Worm (Caenorhabditis elegans) whole organism, L2 larva: ENCODE results near the gene K08H2.5.

ENCODE experiments used
- C34F6.9 ChIP-seq: fragments of 150-350 bp; optimal IDR thresholded peaks from 2 replicates; lab custom pipeline; 2014; ENCODE audit warnings: missing biosample characterization, missing genetic modification characterization
- F13H6.1 ChIP-seq: sonication (generic microtip); optimal IDR thresholded peaks from 2 replicates; lab custom pipeline; 2016; ENCODE audit warnings: missing genetic modification characterization, missing compliant biosample characterization
- R02D3.7 ChIP-seq: fragments of 150-350 bp; optimal IDR thresholded peaks from 2 replicates; lab custom pipeline; 2014; ENCODE audit warnings: missing biosample characterization, missing genetic modification characterization
- Y55F3AM.14 ChIP-seq: fragments of 200-800 bp; sonication (Bioruptor generic); optimal IDR thresholded peaks from 2 replicates; lab custom pipeline; 2018; ENCODE audit warnings: mild to moderate bottlenecking, missing genetic modification characterization, missing compliant biosample characterization
- ZK546.5 ChIP-seq: sonication (generic microtip); optimal IDR thresholded peaks from 2 replicates; lab custom pipeline; 2017; ENCODE audit warnings: missing biosample characterization, missing genetic modification characterization
- alr-1 ChIP-seq: fragments of 150-350 bp; optimal IDR thresholded peaks from 2 replicates; lab custom pipeline; 2014; ENCODE audit warnings: missing biosample characterization, missing genetic modification characterization
- aly-2 ChIP-seq: fragments of 150-350 bp; optimal IDR thresholded peaks from 2 replicates; lab custom pipeline; 2014; ENCODE audit warnings: missing biosample characterization, missing genetic modification characterization
- ama-1 ChIP-seq: fragments of 150-350 bp; optimal IDR thresholded peaks from 2 replicates; lab custom pipeline; 2018; ENCODE audit warnings: inconsistent platforms
- ceh-82 ChIP-seq: fragments of 150-350 bp; optimal IDR thresholded peaks from 2 replicates; lab custom pipeline; 2014; ENCODE audit warnings: missing biosample characterization, missing genetic modification characterization
- crh-2 ChIP-seq: sonication (generic microtip); optimal IDR thresholded peaks from 2 replicates; lab custom pipeline; 2017; ENCODE audit warnings: missing biosample characterization, missing genetic modification characterization
- dmd-4 ChIP-seq: sonication (generic microtip); optimal IDR thresholded peaks from 2 replicates; lab custom pipeline; 2017; ENCODE audit warnings: missing biosample characterization, missing genetic modification characterization
- elt-1 ChIP-seq: fragments of 150-350 bp; optimal IDR thresholded peaks from 2 replicates; lab custom pipeline; 2014; ENCODE audit warnings: missing biosample characterization, missing genetic modification characterization
- elt-3 ChIP-seq: sonication (generic microtip); optimal IDR thresholded peaks from 2 replicates; lab custom pipeline; 2017; ENCODE audit warnings: missing biosample characterization, missing genetic modification characterization
- fos-1 ChIP-seq: fragments of 150-350 bp; optimal IDR thresholded peaks from 2 replicates; lab custom pipeline; 2014; ENCODE audit warnings: missing biosample characterization, missing genetic modification characterization
- lin-11 ChIP-seq: fragments of 150-350 bp; sonication (generic microtip); optimal IDR thresholded peaks from 2 replicates; lab custom pipeline; 2014; ENCODE audit warnings: missing biosample characterization, missing genetic modification characterization, inconsistent platforms, mixed read lengths
- lin-13 ChIP-seq: fragments of 150-350 bp; optimal IDR thresholded peaks from 2 replicates; lab custom pipeline; 2014; ENCODE audit warnings: missing biosample characterization, missing genetic modification reagents, missing genetic modification characterization
- lin-39 ChIP-seq: fragments of 150-350 bp; optimal IDR thresholded peaks from 2 replicates; lab custom pipeline; 2014; ENCODE audit warnings: missing biosample characterization, missing genetic modification reagents, missing genetic modification characterization
- lsy-2 ChIP-seq, 2 experiments: fragments of 150-350 bp in 1 of 2; sonication (generic microtip) in 1 of 2; optimal IDR thresholded peaks; 2 replicates each; lab custom pipeline; 2014 to 2017; ENCODE audit warnings: missing biosample characterization in 2 of 2, missing genetic modification characterization in 2 of 2
- mab-5 ChIP-seq: fragments of 150-350 bp; optimal IDR thresholded peaks from 2 replicates; lab custom pipeline; 2014; ENCODE audit warnings: missing biosample characterization, missing genetic modification characterization
- mbf-1 ChIP-seq: sonication (generic microtip); optimal IDR thresholded peaks from 2 replicates; lab custom pipeline; 2017; ENCODE audit warnings: missing biosample characterization, missing genetic modification characterization
- mdl-1 ChIP-seq, 2 experiments: fragments of 150-350 bp in 1 of 2; sonication (generic microtip) in 1 of 2; optimal IDR thresholded peaks; 2 replicates each; lab custom pipeline; 2017; ENCODE audit warnings: missing biosample characterization in 2 of 2, missing genetic modification characterization in 2 of 2
- nhr-12 ChIP-seq: fragments of 150-350 bp; optimal IDR thresholded peaks from 2 replicates; lab custom pipeline; 2014; ENCODE audit warnings: missing biosample characterization, missing genetic modification characterization
- nhr-129 ChIP-seq: fragments of 150-350 bp; optimal IDR thresholded peaks from 2 replicates; lab custom pipeline; 2014; ENCODE audit warnings: missing biosample characterization, missing genetic modification characterization
- nhr-21 ChIP-seq: fragments of 150-350 bp; optimal IDR thresholded peaks from 2 replicates; lab custom pipeline; 2014; ENCODE audit warnings: missing biosample characterization, missing genetic modification characterization
- nhr-23 ChIP-seq: fragments of 150-350 bp; optimal IDR thresholded peaks from 2 replicates; lab custom pipeline; 2014; ENCODE audit warnings: missing biosample characterization, missing genetic modification reagents, missing genetic modification characterization
- nhr-237 ChIP-seq: fragments of 150-350 bp; optimal IDR thresholded peaks from 2 replicates; lab custom pipeline; 2014; ENCODE audit warnings: missing biosample characterization, missing genetic modification characterization
- nhr-25 ChIP-seq: fragments of 150-350 bp; sonication (generic microtip); optimal IDR thresholded peaks from 3 replicates; lab custom pipeline; 2014; ENCODE audit warnings: missing biosample characterization, missing genetic modification characterization
- nhr-6 ChIP-seq: fragments of 150-350 bp; optimal IDR thresholded peaks from 2 replicates; lab custom pipeline; 2014; ENCODE audit warnings: missing biosample characterization, missing genetic modification characterization
- nhr-77 ChIP-seq: fragments of 150-350 bp; optimal IDR thresholded peaks from 2 replicates; lab custom pipeline; 2014; ENCODE audit warnings: missing biosample characterization, missing genetic modification characterization
- peb-1 ChIP-seq: fragments of 150-350 bp; optimal IDR thresholded peaks from 2 replicates; lab custom pipeline; 2014; ENCODE audit warnings: missing biosample characterization, missing genetic modification characterization
- sem-4 ChIP-seq: fragments of 150-350 bp; optimal IDR thresholded peaks from 2 replicates; lab custom pipeline; 2014; ENCODE audit warnings: missing biosample characterization, missing genetic modification reagents, missing genetic modification characterization
- skn-1 ChIP-seq: sonication (generic microtip); optimal IDR thresholded peaks from 2 replicates; lab custom pipeline; 2017; ENCODE audit warnings: missing biosample characterization, missing genetic modification characterization
- sma-3 ChIP-seq: sonication (generic microtip); optimal IDR thresholded peaks from 2 replicates; lab custom pipeline; 2016; ENCODE audit warnings: missing genetic modification reagents, missing genetic modification characterization, missing compliant biosample characterization
- sma-9 ChIP-seq, 2 experiments: fragments of 150-350 bp in 1 of 2; sonication (generic microtip) in 1 of 2; optimal IDR thresholded peaks; 2 replicates each; lab custom pipeline; 2014 to 2016; ENCODE audit warnings: missing genetic modification characterization in 2 of 2, mild to moderate bottlenecking in 1 of 2, missing biosample characterization in 1 of 2, missing compliant biosample characterization in 1 of 2, missing genetic modification reagents in 1 of 2, moderate library complexity in 1 of 2
- snpc-4 ChIP-seq: fragments of 150-350 bp; optimal IDR thresholded peaks from 2 replicates; lab custom pipeline; 2014; ENCODE audit warnings: missing biosample characterization, missing genetic modification characterization
- unc-39 ChIP-seq: fragments of 150-350 bp; optimal IDR thresholded peaks from 2 replicates; lab custom pipeline; 2014; ENCODE audit warnings: missing biosample characterization, missing genetic modification characterization
- unc-55 ChIP-seq: fragments of 150-350 bp; sonication (generic microtip); optimal IDR thresholded peaks from 3 replicates; lab custom pipeline; 2014; ENCODE audit warnings: missing biosample characterization, missing genetic modification reagents, missing genetic modification characterization
- zag-1 ChIP-seq: fragments of 150-350 bp; optimal IDR thresholded peaks from 2 replicates; lab custom pipeline; 2014; ENCODE audit warnings: missing biosample characterization, missing genetic modification characterization
- ztf-1 ChIP-seq: fragments of 200-800 bp; sonication (Bioruptor generic); conservative IDR thresholded peaks from 2 replicates; pipeline ENCODE4 v1.3.6; 2022; ENCODE audit warnings: missing genetic modification characterization, missing compliant biosample characterization

K08H2.5 gene

DNA sequence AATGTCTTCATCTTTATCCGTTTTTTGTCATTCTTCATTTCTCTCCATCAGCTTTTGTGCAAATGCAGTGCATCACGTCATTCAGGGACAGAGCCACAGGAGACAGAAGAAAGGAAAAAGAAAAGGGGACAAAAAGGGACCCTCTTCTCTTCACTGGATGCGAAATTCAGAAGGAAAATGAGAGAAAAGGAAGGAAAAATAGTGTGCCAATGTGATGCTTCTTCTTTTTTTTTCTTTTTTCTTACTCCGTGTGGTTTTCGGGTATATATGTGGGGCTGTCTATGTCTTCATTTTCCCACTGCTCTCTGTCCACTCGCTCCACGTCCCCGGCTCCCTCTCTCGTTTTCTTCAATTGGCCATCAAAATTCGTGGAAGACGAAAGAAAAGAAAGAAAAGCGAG is 31.7 kb downstream of the K08H2.5 start:
- TF ChIP-seq unc-55 (GFP tag; lab: Kevin White, UChicago) (peak; percentile 77), nhr-21 (tag; lab: Kevin White, UChicago) (no peak), dmd-4 (no peak), ceh-82 (no peak), elt-3 (tag; lab: Kevin White, UChicago) (no peak), elt-1 (no peak), nhr-6 (tag; lab: Kevin White, UChicago) (peak; percentile 28), nhr-23 (tag; lab: Kevin White, UChicago) (no peak), F13H6.1 (peak; percentile 68), lsy-2 (tag; optimal IDR thresholded peaks at IDR 0.05; lab: Kevin White, UChicago) (peak; percentile 4 to 67), fos-1 (tag; lab: Kevin White, UChicago) (no peak), ztf-1 (no peak), peb-1 (no peak), nhr-237 (tag; lab: Kevin White, UChicago) (no peak), sma-9 (GFP tag; optimal IDR thresholded peaks at IDR 0.05; lab: Kevin White, UChicago) (peak; percentile 71), sma-9 (tag; optimal IDR thresholded peaks at IDR 0.05; lab: Kevin White, UChicago) (no peak), ama-1 (lab: Kevin White, UChicago) (no peak), alr-1 (tag; lab: Kevin White, UChicago) (no peak), ZK546.5 (tag; lab: Kevin White, UChicago) (no peak), zag-1 (tag; lab: Kevin White, UChicago) (peak; percentile 89), aly-2 (no peak), nhr-25 (tag; lab: Kevin White, UChicago) (no peak), mbf-1 (tag; lab: Kevin White, UChicago) (no peak), unc-39 (tag; lab: Kevin White, UChicago) (no peak), mdl-1 (tag; optimal IDR thresholded peaks at IDR 0.05; lab: Kevin White, UChicago) (peak in 1 of 2 experiments; percentile 45), C34F6.9 (peak; percentile 68), crh-2 (peak; percentile 46), mab-5 (tag; lab: Kevin White, UChicago) (no peak), snpc-4 (tag; lab: Kevin White, UChicago) (no peak), sem-4 (peak; percentile 44), Y55F3AM.14 (GFP tag; lab: Kevin White, UChicago) (peak; percentile 79), lin-13 (GFP tag; lab: Kevin White, UChicago) (no peak), lin-11 (tag; lab: Kevin White, UChicago) (peak; percentile 4), skn-1 (tag; lab: Kevin White, UChicago) (no peak), nhr-77 (no peak), lin-39 (tag; lab: Kevin White, UChicago) (peak; percentile 31), sma-3 (GFP tag; lab: Kevin White, UChicago) (no peak), R02D3.7 (no peak), nhr-129 (tag; lab: Kevin White, UChicago) (peak; percentile 79), nhr-12 (no peak)

DNA sequence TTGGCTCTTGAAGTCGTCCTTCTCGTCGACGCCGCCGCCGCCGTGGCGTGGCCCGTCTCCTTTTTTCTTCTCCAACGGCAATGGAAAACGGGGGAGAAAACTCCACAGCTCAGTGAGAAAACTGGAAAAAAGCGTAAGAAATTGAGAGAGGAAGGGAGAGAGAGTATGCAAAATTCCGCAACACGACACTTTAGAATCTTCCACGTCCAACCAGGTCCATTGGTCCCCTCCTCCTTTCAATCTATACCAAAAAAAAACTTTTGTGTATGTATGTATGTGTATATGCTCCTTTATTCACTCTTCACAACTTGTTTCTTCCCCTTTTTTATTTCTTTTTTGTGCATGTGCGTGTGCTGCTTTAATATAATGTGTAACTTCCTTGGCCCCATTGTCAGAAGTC is 33.1 kb downstream of the K08H2.5 start:
- no peak for TF ChIP-seq sma-3 (GFP tag; lab: Kevin White, UChicago)
- TF ChIP-seq lsy-2 (tag; optimal IDR thresholded peaks at IDR 0.05; lab: Kevin White, UChicago), result peak in 1 of 2 experiments; percentile 5
- TF ChIP-seq unc-55 (GFP tag; lab: Kevin White, UChicago), result peak; percentile 19

DNA sequence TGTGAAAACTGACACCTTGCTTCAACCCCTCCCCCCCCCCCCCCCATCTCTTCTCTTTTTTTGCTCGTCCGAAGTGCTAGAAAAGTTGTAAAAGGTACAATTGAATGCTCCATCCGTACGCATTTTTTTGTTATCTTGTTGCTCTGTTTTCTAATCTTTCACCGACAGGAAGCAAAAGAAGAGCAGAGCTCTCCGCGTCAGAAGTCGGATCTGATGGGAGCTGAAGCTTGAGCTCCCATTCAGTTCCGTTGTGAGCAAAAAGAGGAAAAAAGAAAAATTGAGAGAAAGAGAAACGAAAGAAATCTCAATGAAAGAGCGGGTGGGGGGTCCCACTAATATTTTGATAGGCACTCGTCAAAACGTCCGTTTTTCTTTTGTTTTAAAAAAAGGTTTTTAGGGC is 35.2 kb downstream of the K08H2.5 start:
- no peak for TF ChIP-seq mbf-1 (tag; lab: Kevin White, UChicago)
- peak; percentile 66 for TF ChIP-seq Y55F3AM.14 (GFP tag; lab: Kevin White, UChicago)
- TF ChIP-seq C34F6.9, result peak; percentile 18
- TF ChIP-seq ama-1 (lab: Kevin White, UChicago), result no peak
- no peak for TF ChIP-seq ceh-82
- no peak for TF ChIP-seq lsy-2 (tag; optimal IDR thresholded peaks at IDR 0.05; lab: Kevin White, UChicago)
- no peak for TF ChIP-seq elt-3 (tag; lab: Kevin White, UChicago)
- TF ChIP-seq nhr-23 (tag; lab: Kevin White, UChicago), result no peak
- peak; percentile 12 for TF ChIP-seq F13H6.1
- no peak for TF ChIP-seq crh-2
- peak; percentile 14 for TF ChIP-seq nhr-129 (tag; lab: Kevin White, UChicago)
- TF ChIP-seq elt-1, result no peak
